Worm (Caenorhabditis elegans): ENCODE results near the gene F35D11.3.

The F35D11.3 gene

ce11 chrII:4640748-4641147, 32.6 kb downstream of the F35D11.3 start:
- TF ChIP-seq ceh-45 (GFP tag; IDR thresholded peaks at IDR 0.05) (no peak), ref-2 (tag; optimal IDR thresholded peaks at IDR 0.05) (peak; percentile 22), pat-9 (tag; optimal IDR thresholded peaks at IDR 0.05) (no peak), pag-3 (tag; optimal IDR thresholded peaks at IDR 0.05; ENCODE audit: borderline replicate concordance) (no peak), ttx-3 (tag; optimal IDR thresholded peaks at IDR 0.05) (no peak), nfya-1 (tag; optimal IDR thresholded peaks at IDR 0.05) (peak; percentile 38), unc-42 (tag; optimal IDR thresholded peaks at IDR 0.05) (no peak)

ce11 chrII:4648785-4649184, 40.6 kb downstream of the F35D11.3 start, which contains the start of gene lgc-27:
Gene lgc-27, plus strand, starts transcription at chrII:4649085.
- peak; percentile 44 for TF ChIP-seq tbx-2 (tag; optimal IDR thresholded peaks at IDR 0.05)
- no peak for TF ChIP-seq ceh-14 (tag; optimal IDR thresholded peaks at IDR 0.05)
- no peak for TF ChIP-seq pha-2 (tag; optimal IDR thresholded peaks at IDR 0.05)

ce11 chrII:4650072-4650471, 41.9 kb downstream of the F35D11.3 start:
- TF ChIP-seq unc-86 (tag; optimal IDR thresholded peaks at IDR 0.05) (no peak), ceh-45 (GFP tag; IDR thresholded peaks at IDR 0.05) (no peak), ztf-16 (tag; optimal IDR thresholded peaks at IDR 0.05) (no peak), ref-2 (tag; optimal IDR thresholded peaks at IDR 0.05) (no peak), nhr-232 (tag; optimal IDR thresholded peaks at IDR 0.05) (no peak), eyg-1 (tag; optimal IDR thresholded peaks at IDR 0.05) (no peak), K02D7.2 (tag; optimal IDR thresholded peaks at IDR 0.05) (no peak), pax-1 (tag; optimal IDR thresholded peaks at IDR 0.05) (peak; percentile 8)

- no peak for TF ChIP-seq ceh-6 (GFP tag; optimal IDR thresholded peaks at IDR 0.05)
- TF ChIP-seq hlh-13 (GFP tag; optimal IDR thresholded peaks at IDR 0.05), result no peak
- no peak for TF ChIP-seq nfya-1 (tag; optimal IDR thresholded peaks at IDR 0.05)
- TF ChIP-seq ceh-2 (tag; optimal IDR thresholded peaks at IDR 0.05), result no peak
- no peak for TF ChIP-seq mec-3 (tag; optimal IDR thresholded peaks at IDR 0.05; ENCODE audit: borderline replicate concordance)
- no peak for TF ChIP-seq pag-3 (tag; optimal IDR thresholded peaks at IDR 0.05; ENCODE audit: borderline replicate concordance)
- TF ChIP-seq fax-1 (tag; optimal IDR thresholded peaks at IDR 0.05), result no peak
- no peak for TF ChIP-seq pat-9 (tag; optimal IDR thresholded peaks at IDR 0.05)
- TF ChIP-seq pqm-1 (tag; optimal IDR thresholded peaks at IDR 0.05), result no peak
These were observed 47.7 kb downstream of the F35D11.3 start, which contains the start of gene fut-6 for ce11 chrII:4655834-4656233. Gene fut-6, minus strand, starts transcription at chrII:4655934.

- TF ChIP-seq nhr-232 (tag; optimal IDR thresholded peaks at IDR 0.05) (no peak), ztf-16 (tag; optimal IDR thresholded peaks at IDR 0.05) (no peak), elt-2 (tag; optimal IDR thresholded peaks at IDR 0.05) (no peak), unc-86 (tag; optimal IDR thresholded peaks at IDR 0.05) (no peak), nfya-1 (tag; optimal IDR thresholded peaks at IDR 0.05) (no peak), zip-5 (tag; optimal IDR thresholded peaks at IDR 0.05) (no peak), tbx-7 (tag; optimal IDR thresholded peaks at IDR 0.05) (no peak), C38D4.7 (GFP tag; optimal IDR thresholded peaks at IDR 0.05) (no peak), ceh-24 (tag; optimal IDR thresholded peaks at IDR 0.05) (no peak), elt-4 (tag; optimal IDR thresholded peaks at IDR 0.05) (no peak), ceh-14 (tag; optimal IDR thresholded peaks at IDR 0.05) (no peak), pag-3 (tag; optimal IDR thresholded peaks at IDR 0.05; ENCODE audit: borderline replicate concordance) (no peak), tbx-2 (tag; optimal IDR thresholded peaks at IDR 0.05) (no peak), Y22D7AL.16 (tag; optimal IDR thresholded peaks at IDR 0.05) (no peak), ceh-22 (tag; optimal IDR thresholded peaks at IDR 0.05) (no peak), ceh-34 (tag; optimal IDR thresholded peaks at IDR 0.05) (no peak), unc-3 (GFP tag; conservative IDR thresholded peaks at IDR 0.05) (no peak), unc-3 (tag; optimal IDR thresholded peaks at IDR 0.05) (no peak)
These were observed 49.2 kb downstream of the F35D11.3 start for ce11 chrII:4657370-4657769.

ce11 chrII:4658245-4658644, 50.1 kb downstream of the F35D11.3 start:
- no peak for TF ChIP-seq dmd-4 (tag; optimal IDR thresholded peaks at IDR 0.05; ENCODE audit: borderline replicate concordance)
- no peak for TF ChIP-seq madf-2 (tag; optimal IDR thresholded peaks at IDR 0.05)
- no peak for TF ChIP-seq pax-1 (tag; optimal IDR thresholded peaks at IDR 0.05)
- no peak for TF ChIP-seq K09A11.1 (tag; optimal IDR thresholded peaks at IDR 0.05; ENCODE audit: insufficient read depth)
- TF ChIP-seq che-1 (tag; optimal IDR thresholded peaks at IDR 0.05), result no peak
- TF ChIP-seq Y22D7AL.16 (tag; optimal IDR thresholded peaks at IDR 0.05), result no peak
- no peak for TF ChIP-seq ref-2 (tag; optimal IDR thresholded peaks at IDR 0.05)
- TF ChIP-seq sox-2 (GFP tag; IDR thresholded peaks at IDR 0.05), result no peak
- no peak for TF ChIP-seq ztf-16 (tag; optimal IDR thresholded peaks at IDR 0.05)
- no peak for TF ChIP-seq unc-55 (GFP tag; optimal IDR thresholded peaks at IDR 0.05)
- TF ChIP-seq K02D7.2 (tag; optimal IDR thresholded peaks at IDR 0.05), result no peak
- no peak for TF ChIP-seq pat-9 (tag; optimal IDR thresholded peaks at IDR 0.05)
- TF ChIP-seq gmeb-2 (tag; optimal IDR thresholded peaks at IDR 0.05), result no peak
- TF ChIP-seq tbx-2 (tag; optimal IDR thresholded peaks at IDR 0.05), result no peak
- TF ChIP-seq ets-4 (tag; optimal IDR thresholded peaks at IDR 0.05), result no peak

Data from whole organism, late embryonic.